Fruit fly (Drosophila melanogaster) whole organism, embryonic: ENCODE data around the gene Gr93a.
A peak's percentile ranks its signal among the peaks of the same experiment; 100 is the strongest.

Experiments used
- Adf1 ChIP-seq: fragments of 200-800 bp; sonication (Bioruptor generic); IDR thresholded peaks from 2 replicates; pipeline ENCODE4 v1.3.6; 2022; ENCODE audit warnings: missing biosample characterization, missing genetic modification characterization
- C15 ChIP-seq: fragments of 200-800 bp; sonication (Bioruptor generic); IDR thresholded peaks from 3 replicates; pipeline ENCODE4 v1.3.6; 2022; ENCODE audit warnings: missing biosample characterization, missing genetic modification characterization
- CG10267 ChIP-seq: fragments of 200-800 bp; sonication (Bioruptor generic); optimal IDR thresholded peaks from 2 replicates; lab custom pipeline; 2018; ENCODE audit warnings: missing biosample characterization, mild to moderate bottlenecking, missing genetic modification characterization, moderate library complexity
- CG10979 ChIP-seq: fragments of 200-800 bp; sonication (Bioruptor generic); optimal IDR thresholded peaks from 2 replicates; lab custom pipeline; 2018; ENCODE audit warnings: missing biosample characterization, mild to moderate bottlenecking, missing genetic modification characterization, moderate library complexity
- CG11093 ChIP-seq: fragments of 200-800 bp; sonication (Bioruptor generic); IDR thresholded peaks from 3 replicates; pipeline ENCODE4 v1.3.6; 2022; ENCODE audit warnings: missing biosample characterization, missing genetic modification characterization
- CG11695 ChIP-seq: fragments of 200-800 bp; sonication (Bioruptor generic); IDR thresholded peaks from 3 replicates; pipeline ENCODE4 v1.3.6; 2022; ENCODE audit warnings: missing biosample characterization, missing genetic modification characterization
- CG12236 ChIP-seq: fragments of 200-800 bp; sonication (Bioruptor generic); optimal IDR thresholded peaks from 2 replicates; lab custom pipeline; 2016; ENCODE audit warnings: missing biosample characterization, missing genetic modification characterization
- CG14860 ChIP-seq: fragments of 200-800 bp; sonication (Bioruptor generic); IDR thresholded peaks from 3 replicates; pipeline ENCODE4 v1.3.6; 2022; ENCODE audit warnings: missing biosample characterization, missing genetic modification characterization; ENCODE audit not compliant: partially characterized antibody
- CG16779 ChIP-seq: fragments of 200-800 bp; sonication (Bioruptor generic); IDR thresholded peaks from 2 replicates; pipeline ENCODE4 v1.3.6; 2022; ENCODE audit warnings: missing biosample characterization, missing genetic modification characterization
- CG17361 ChIP-seq: fragments of 200-800 bp; sonication (Bioruptor generic); IDR thresholded peaks from 3 replicates; pipeline ENCODE4 v1.3.6; 2022; ENCODE audit warnings: missing biosample characterization, missing genetic modification characterization
- CG17829 ChIP-seq: fragments of 200-800 bp; optimal IDR thresholded peaks from 2 replicates; lab custom pipeline; 2019; ENCODE audit warnings: missing biosample characterization, mild to moderate bottlenecking, missing genetic modification characterization, moderate library complexity
- CG17912 ChIP-seq: fragments of 200-800 bp; sonication (Bioruptor generic); optimal IDR thresholded peaks from 2 replicates; lab custom pipeline; 2018; ENCODE audit warnings: missing biosample characterization, mild to moderate bottlenecking, missing genetic modification characterization
- CG31441 ChIP-seq: fragments of 200-800 bp; sonication (Bioruptor generic); IDR thresholded peaks from 2 replicates; pipeline ENCODE4 v1.3.6; 2022; ENCODE audit warnings: missing biosample characterization, missing genetic modification characterization
- CG32767 ChIP-seq: fragments of 200-800 bp; sonication (Bioruptor generic); IDR thresholded peaks from 2 replicates; pipeline ENCODE4 v1.3.6; 2022; ENCODE audit warnings: missing biosample characterization, missing genetic modification characterization
- CG34224 ChIP-seq: fragments of 200-800 bp; sonication (Bioruptor generic); IDR thresholded peaks from 3 replicates; pipeline ENCODE4 v1.3.6; 2022; ENCODE audit warnings: missing biosample characterization, missing genetic modification characterization; ENCODE audit not compliant: partially characterized antibody
- CG4707 ChIP-seq: fragments of 200-800 bp; sonication (Bioruptor generic); optimal IDR thresholded peaks from 2 replicates; lab custom pipeline; 2018; ENCODE audit warnings: missing biosample characterization, mild to moderate bottlenecking, missing genetic modification characterization, moderate library complexity
- CG5953 ChIP-seq: fragments of 200-800 bp; sonication (Bioruptor generic); IDR thresholded peaks from 2 replicates; pipeline ENCODE4 v1.3.6; 2022; ENCODE audit warnings: missing biosample characterization, missing genetic modification characterization
- CG6654 ChIP-seq: fragments of 200-800 bp; sonication (Bioruptor generic); optimal IDR thresholded peaks from 2 replicates; lab custom pipeline; 2017; ENCODE audit warnings: missing biosample characterization, mild to moderate bottlenecking, missing genetic modification characterization
- CG7357 ChIP-seq: fragments of 200-800 bp; sonication (Bioruptor generic); IDR thresholded peaks from 3 replicates; pipeline ENCODE4 v1.3.6; 2022; ENCODE audit warnings: missing biosample characterization, missing genetic modification characterization
- CG8281 ChIP-seq: fragments of 200-800 bp; sonication (Bioruptor generic); optimal IDR thresholded peaks from 2 replicates; lab custom pipeline; 2018; ENCODE audit warnings: missing biosample characterization, mild to moderate bottlenecking, missing genetic modification characterization, moderate library complexity
- CG8388 ChIP-seq: fragments of 200-800 bp; sonication (Bioruptor generic); optimal IDR thresholded peaks from 2 replicates; lab custom pipeline; 2019; ENCODE audit warnings: missing biosample characterization, mild to moderate bottlenecking, missing genetic modification characterization, moderate library complexity
- CG9609 ChIP-seq: fragments of 200-800 bp; sonication (Bioruptor generic); optimal IDR thresholded peaks from 3 replicates; lab custom pipeline; 2016; ENCODE audit warnings: missing biosample characterization, missing genetic modification characterization
- CoRest ChIP-seq: fragments of 200-800 bp; sonication (Bioruptor generic); optimal IDR thresholded peaks from 3 replicates; lab custom pipeline; 2018; ENCODE audit warnings: missing biosample characterization, mild to moderate bottlenecking, missing genetic modification characterization, moderate library complexity
- HLHmδ ChIP-seq: fragments of 200-800 bp; sonication (Bioruptor generic); optimal IDR thresholded peaks from 2 replicates; lab custom pipeline; 2018; ENCODE audit warnings: missing biosample characterization, mild to moderate bottlenecking, missing genetic modification characterization, moderate library complexity
- Hand ChIP-seq: fragments of 200-800 bp; sonication (Bioruptor generic); optimal IDR thresholded peaks from 2 replicates; lab custom pipeline; 2017; ENCODE audit warnings: mild to moderate bottlenecking, missing biosample characterization, missing genetic modification reagents, missing genetic modification characterization
- HmgD ChIP-seq: fragments of 200-800 bp; sonication (Bioruptor generic); optimal IDR thresholded peaks from 3 replicates; lab custom pipeline; 2016; ENCODE audit warnings: missing biosample characterization, missing genetic modification characterization
- HmgZ ChIP-seq: fragments of 200-800 bp; sonication (Bioruptor generic); optimal IDR thresholded peaks from 2 replicates; lab custom pipeline; 2018; ENCODE audit warnings: missing biosample characterization, mild to moderate bottlenecking, missing genetic modification characterization
- Hr3 ChIP-seq: fragments of 200-800 bp; sonication (Bioruptor generic); optimal IDR thresholded peaks from 3 replicates; lab custom pipeline; 2016; ENCODE audit warnings: missing biosample characterization, missing genetic modification characterization
- Lhr ChIP-seq: fragments of 200-800 bp; sonication (Bioruptor generic); optimal IDR thresholded peaks from 3 replicates; lab custom pipeline; 2017; ENCODE audit warnings: mild to moderate bottlenecking, missing biosample characterization, missing genetic modification reagents, missing genetic modification characterization
- MESR4 ChIP-seq: fragments of 200-800 bp; sonication (Bioruptor generic); optimal IDR thresholded peaks from 2 replicates; lab custom pipeline; 2018; ENCODE audit warnings: missing biosample characterization, mild to moderate bottlenecking, missing genetic modification characterization, moderate library complexity
- Oaz ChIP-seq: fragments of 200-800 bp; sonication (Bioruptor generic); IDR thresholded peaks from 2 replicates; pipeline ENCODE4 v1.3.6; 2022; ENCODE audit warnings: missing biosample characterization, missing genetic modification characterization
- Poxn ChIP-seq: fragments of 200-800 bp; sonication (Bioruptor generic); IDR thresholded peaks from 2 replicates; pipeline ENCODE4 v1.3.6; 2022; ENCODE audit warnings: missing biosample characterization, missing genetic modification characterization
- Taf1 ChIP-seq: fragments of 200-800 bp; sonication (Bioruptor generic); IDR thresholded peaks from 2 replicates; pipeline ENCODE4 v1.3.6; 2022; ENCODE audit warnings: missing biosample characterization, missing genetic modification characterization
- danr ChIP-seq: fragments of 200-800 bp; sonication (Bioruptor generic); IDR thresholded peaks from 2 replicates; pipeline ENCODE4 v1.3.6; 2022; ENCODE audit warnings: missing biosample characterization, missing genetic modification characterization
- gfzf ChIP-seq: fragments of 200-800 bp; sonication (Bioruptor generic); optimal IDR thresholded peaks from 2 replicates; lab custom pipeline; 2016; ENCODE audit warnings: missing biosample characterization, mild to moderate bottlenecking, missing genetic modification characterization, moderate library complexity
- lilli ChIP-seq: fragments of 200-800 bp; sonication (Bioruptor generic); optimal IDR thresholded peaks from 3 replicates; lab custom pipeline; 2016; ENCODE audit warnings: missing biosample characterization, missing genetic modification characterization
- nerfin-2 ChIP-seq: fragments of 200-800 bp; sonication (Bioruptor generic); IDR thresholded peaks from 2 replicates; pipeline ENCODE4 v1.3.6; 2022; ENCODE audit warnings: missing biosample characterization, missing genetic modification characterization; ENCODE audit not compliant: partially characterized antibody
- org-1 ChIP-seq: fragments of 200-800 bp; sonication (Bioruptor generic); optimal IDR thresholded peaks from 2 replicates; lab custom pipeline; 2017; ENCODE audit warnings: missing biosample characterization, missing genetic modification characterization
- otp ChIP-seq: fragments of 200-800 bp; sonication (Bioruptor generic); IDR thresholded peaks from 3 replicates; pipeline ENCODE4, ENCODE4 v1.3.6; 2022; ENCODE audit warnings: missing biosample characterization, missing genetic modification characterization
- prd ChIP-seq, 3 experiments: fragments of >200 bp in 2 of 3; fragments of 200-800 bp in 1 of 3; sonication (Bioruptor generic) in 1 of 3; optimal IDR thresholded peaks in 2 of 3; IDR thresholded peaks in 1 of 3; 2 replicates in 2 of 3; 3 replicates in 1 of 3; pipeline versions ENCODE4 v1.3.6 to Lab custom; 2017 to 2022; ENCODE audit warnings: missing biosample characterization in 1 of 3, missing genetic modification characterization in 1 of 3
- ranshi ChIP-seq: fragments of 200-800 bp; sonication (Bioruptor generic); IDR thresholded peaks from 2 replicates; pipeline ENCODE4 v1.3.6; 2022; ENCODE audit warnings: missing biosample characterization, missing genetic modification characterization
- repo ChIP-seq: fragments of 200-800 bp; sonication (Bioruptor generic); optimal IDR thresholded peaks from 2 replicates; lab custom pipeline; 2016; ENCODE audit warnings: missing biosample characterization, missing genetic modification characterization
- run ChIP-seq: fragments of 200-800 bp; sonication (Bioruptor generic); optimal IDR thresholded peaks from 3 replicates; lab custom pipeline; 2018; ENCODE audit warnings: missing biosample characterization, mild to moderate bottlenecking, missing genetic modification characterization
- scrt ChIP-seq: fragments of 200-800 bp; sonication (Bioruptor generic); optimal IDR thresholded peaks from 2 replicates; lab custom pipeline; 2018; ENCODE audit warnings: missing biosample characterization, mild to moderate bottlenecking, missing genetic modification characterization, moderate library complexity
- sens-2 ChIP-seq: fragments of 200-800 bp; sonication (Bioruptor generic); IDR thresholded peaks from 2 replicates; pipeline ENCODE4 v1.3.6; 2022; ENCODE audit warnings: missing biosample characterization, missing genetic modification characterization
- stwl ChIP-seq: fragments of 200-800 bp; sonication (Bioruptor generic); optimal IDR thresholded peaks from 3 replicates; lab custom pipeline; 2018; ENCODE audit warnings: missing biosample characterization, mild to moderate bottlenecking, missing genetic modification characterization, moderate library complexity
- tio ChIP-seq: fragments of 200-800 bp; sonication (Bioruptor generic); optimal IDR thresholded peaks from 2 replicates; lab custom pipeline; 2017; ENCODE audit warnings: missing biosample characterization, missing genetic modification characterization, inconsistent platforms
- tup ChIP-seq: fragments of 200-800 bp; sonication (Bioruptor generic); optimal IDR thresholded peaks from 2 replicates; lab custom pipeline; 2016; ENCODE audit warnings: missing biosample characterization, mild to moderate bottlenecking, missing genetic modification characterization, moderate library complexity

The Gr93a gene

DNA sequence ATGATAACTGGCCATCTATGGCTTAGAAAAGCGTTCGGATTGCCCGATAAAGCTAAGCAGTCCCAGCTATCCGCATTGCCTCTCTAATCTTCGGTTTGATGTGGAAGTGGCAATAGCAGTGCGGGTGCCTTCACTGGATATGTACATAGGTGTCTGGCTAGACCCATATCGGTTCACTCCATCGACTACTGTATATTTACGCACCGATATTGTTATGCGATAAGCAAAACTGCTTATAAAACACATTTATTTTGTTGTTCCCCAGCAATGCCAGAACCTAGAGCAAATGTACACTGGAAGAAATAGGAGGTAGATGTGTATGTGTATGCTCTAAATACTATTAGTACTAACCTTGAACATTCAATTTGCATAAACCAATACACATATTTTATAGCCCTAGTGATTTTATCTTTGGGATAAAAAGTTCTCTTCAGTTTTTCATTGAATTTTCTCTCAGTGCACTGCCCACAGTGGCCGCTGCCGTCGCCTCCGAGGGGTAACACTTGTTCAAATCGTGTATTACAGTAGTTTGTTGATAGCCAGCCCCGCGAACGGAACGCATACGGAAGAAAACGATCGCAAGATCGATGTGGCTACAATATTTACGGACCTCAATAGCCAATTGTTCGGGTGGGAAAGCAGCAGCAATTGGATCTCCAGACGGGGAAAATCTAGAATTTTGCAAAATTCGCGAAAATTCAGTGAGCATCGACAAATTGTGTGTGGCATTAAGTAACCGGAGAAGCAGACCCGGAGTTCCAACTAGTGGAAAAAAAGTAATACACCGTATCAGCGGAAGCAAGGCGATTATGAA is 38.1 kb downstream of the Gr93a start, which contains the start of gene CG31431 (continued):
- TF ChIP-seq CG17829 (peak; percentile 98), lilli (GFP tag; lab: Kevin White, UChicago) (peak; percentile 98), CG5953 (GFP tag; lab: Robert Waterston, UW) (peak; percentile 86), sens-2 (peak; percentile 93), gfzf (peak; percentile 15), Hr3 (GFP tag; lab: Kevin White, UChicago) (peak; percentile 94), CG8281 (tag; lab: Kevin White, UChicago) (peak; percentile 84), HmgZ (tag; lab: Kevin White, UChicago) (peak; percentile 98), C15 (GFP tag; lab: Robert Waterston, UW) (peak; percentile 95), repo (GFP tag; lab: Kevin White, UChicago) (peak; percentile 97), scrt (GFP tag; lab: Kevin White, UChicago) (peak; percentile 95), danr (GFP tag; lab: Robert Waterston, UW) (peak; percentile 95), stwl (tag; lab: Kevin White, UChicago) (peak; percentile 43), ranshi (GFP tag; lab: Robert Waterston, UW) (peak; percentile 98), CG10979 (peak; percentile 96), CG16779 (peak; percentile 96), otp (GFP tag; lab: Robert Waterston, UW) (peak; percentile 95), CG17912 (GFP tag; lab: Kevin White, UChicago) (peak; percentile 74), CG12236 (GFP tag; lab: Kevin White, UChicago) (peak; percentile 93), CG8388 (GFP tag; lab: Kevin White, UChicago) (peak; percentile 93), CG10267 (tag; lab: Kevin White, UChicago) (peak; percentile 91), CG9609 (GFP tag; lab: Kevin White, UChicago) (peak; percentile 97), Oaz (peak; percentile 95), tio (GFP tag; lab: Kevin White, UChicago) (peak; percentile 96), org-1 (GFP tag; lab: Kevin White, UChicago) (peak; percentile 98), run (tag; lab: Kevin White, UChicago) (peak; percentile 85), Hand (GFP tag; lab: Kevin White, UChicago) (peak; percentile 96), Adf1 (GFP tag; lab: Robert Waterston, UW) (peak; percentile 86), CG7357 (GFP tag; lab: Robert Waterston, UW) (peak; percentile 93), MESR4 (GFP tag; lab: Kevin White, UChicago) (peak; percentile 62), prd (optimal IDR thresholded peaks at IDR 0.05; lab: Kevin White, UChicago) (no peak), prd (GFP tag; IDR thresholded peaks at IDR 0.05; lab: Robert Waterston, UW) (peak; percentile 98), CG31441 (GFP tag; lab: Robert Waterston, UW) (peak; percentile 97), CG34224 (no peak), CG17361 (GFP tag; lab: Robert Waterston, UW) (peak; percentile 97), HmgD (GFP tag; lab: Kevin White, UChicago) (peak; percentile 95), CG11695 (GFP tag; lab: Robert Waterston, UW) (peak; percentile 98), CG11093 (GFP tag; lab: Robert Waterston, UW) (peak; percentile 94), nerfin-2 (GFP tag; lab: Robert Waterston, UW) (no peak), CG14860 (GFP tag; lab: Robert Waterston, UW) (no peak), CG4707 (GFP tag; lab: Kevin White, UChicago) (peak; percentile 84), tup (GFP tag; lab: Kevin White, UChicago) (peak; percentile 94), CG6654 (GFP tag; lab: Kevin White, UChicago) (peak; percentile 86), Taf1 (peak; percentile 97), CoRest (tag; lab: Kevin White, UChicago) (peak; percentile 97), Poxn (GFP tag; lab: Robert Waterston, UW) (peak; percentile 95), HLHmδ (GFP tag; lab: Kevin White, UChicago) (peak; percentile 3), CG32767 (peak; percentile 92), Lhr (GFP tag; lab: Kevin White, UChicago) (peak; percentile 87)
